Worm (Caenorhabditis elegans): ENCODE results near the gene egl-45.

Gene egl-45

DNA sequence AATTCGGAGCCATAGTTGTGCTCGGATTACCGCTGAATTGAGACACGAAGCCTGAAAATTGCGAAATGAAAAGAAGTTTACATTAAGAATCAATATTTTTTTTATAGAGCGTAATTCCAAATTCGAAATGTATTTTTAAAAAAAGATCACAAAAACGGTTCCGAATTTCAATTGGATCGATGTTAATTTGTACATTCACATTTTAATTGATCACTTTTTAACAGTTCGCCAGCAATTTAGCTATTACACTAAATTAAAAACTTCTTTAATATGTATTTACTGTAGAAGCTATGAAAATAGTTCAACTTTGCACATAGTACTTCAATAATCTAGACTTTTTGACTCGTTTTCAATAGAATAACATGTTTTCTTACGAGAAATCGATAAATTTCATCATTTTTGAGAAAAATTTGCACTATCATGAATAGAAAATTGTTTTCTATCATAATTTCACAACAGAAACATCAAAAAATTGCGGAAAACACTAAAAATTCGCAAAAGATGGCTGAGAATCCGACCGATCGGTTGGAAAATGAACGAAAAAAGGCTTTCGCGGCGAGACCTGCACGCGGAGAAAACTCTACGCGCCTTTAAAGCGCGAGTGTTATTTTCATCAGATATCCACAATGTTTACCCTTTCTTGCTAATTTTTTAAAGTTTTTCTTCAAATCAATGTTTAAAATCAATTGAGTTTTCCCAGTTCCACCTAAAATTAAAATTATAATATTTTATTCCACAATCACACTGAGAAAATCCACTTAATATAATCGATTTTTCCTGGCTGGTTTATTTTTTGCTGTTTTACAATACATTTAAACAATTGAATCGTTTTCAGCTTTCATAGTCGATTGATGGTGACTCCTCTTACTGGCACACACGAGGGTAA lies at the start of gene egl-45, which contains the start of gene kcmf-1:
Gene egl-45, minus strand, starts transcription at position 51 of the 886 bp plus-strand sequence.
Gene kcmf-1, plus strand, starts transcription at position 836 of the 886 bp plus-strand sequence.
- TF ChIP-seq ztf-23 (GFP tag; IDR thresholded peaks at IDR 0.05) (no peak), ref-1 (GFP tag; conservative IDR thresholded peaks at IDR 0.05) (no peak)

DNA sequence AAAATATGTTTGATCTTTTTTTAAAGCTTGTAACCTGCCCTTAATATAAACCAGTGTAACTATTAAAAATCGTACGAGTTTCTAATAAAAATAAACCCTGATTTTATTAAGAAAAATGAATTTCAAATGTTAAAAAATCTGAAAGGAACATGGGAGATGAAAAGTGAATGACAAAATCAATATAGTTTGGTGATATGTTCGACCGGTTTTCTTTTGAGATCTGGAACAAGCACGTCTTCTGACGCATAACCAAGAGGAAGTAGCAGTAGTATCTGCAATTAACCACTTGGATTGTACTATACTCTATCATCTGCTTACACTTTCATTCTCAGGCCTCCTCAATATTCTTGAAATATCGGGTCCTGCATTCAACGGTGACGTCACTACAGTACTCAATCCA lies 48.7 kb upstream of the egl-45 start:
- TF ChIP-seq ztf-23 (GFP tag; IDR thresholded peaks at IDR 0.05): no peak
- TF ChIP-seq tab-1 (GFP tag; IDR thresholded peaks at IDR 0.05): no peak
- no peak for TF ChIP-seq cog-1 (tag; optimal IDR thresholded peaks at IDR 0.05)
- TF ChIP-seq flt-1 (GFP tag; IDR thresholded peaks at IDR 0.05): no peak
- TF ChIP-seq ztf-29 (GFP tag; IDR thresholded peaks at IDR 0.05): no peak
- no peak for TF ChIP-seq klf-2 (GFP tag; conservative IDR thresholded peaks at IDR 0.05)
- TF ChIP-seq ref-1 (GFP tag; conservative IDR thresholded peaks at IDR 0.05): no peak
- TF ChIP-seq med-1 (GFP tag; optimal IDR thresholded peaks at IDR 0.05; ENCODE audit: insufficient read depth): no peak

DNA sequence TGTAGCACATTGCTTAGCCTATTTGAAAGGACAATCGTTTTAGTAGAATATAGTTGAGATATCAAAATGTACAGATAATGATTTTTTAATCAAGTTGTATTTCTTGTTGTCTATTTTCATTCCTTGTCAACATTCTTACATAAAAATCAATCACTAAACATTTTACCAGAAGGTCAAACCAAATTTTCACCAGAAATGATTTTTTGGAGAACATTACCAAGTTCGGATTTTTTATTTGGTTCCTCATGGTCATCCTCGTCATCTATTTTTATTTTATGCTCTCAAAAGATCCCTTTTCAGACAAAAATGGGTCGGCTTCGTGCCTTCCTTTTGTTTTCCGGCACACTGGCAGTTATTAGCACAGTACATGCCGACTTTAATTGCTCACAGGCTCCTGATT lies 45.1 kb upstream of the egl-45 start, which contains the start of gene tyr-1:
Gene tyr-1, plus strand, starts transcription at position 301 of the 400 bp plus-strand sequence.
- TF ChIP-seq ztf-29 (GFP tag; IDR thresholded peaks at IDR 0.05) (no peak), tab-1 (GFP tag; IDR thresholded peaks at IDR 0.05) (no peak), T22C8.4 (GFP tag; IDR thresholded peaks at IDR 0.05) (no peak), cog-1 (tag; optimal IDR thresholded peaks at IDR 0.05) (no peak), med-1 (GFP tag; optimal IDR thresholded peaks at IDR 0.05; ENCODE audit: insufficient read depth) (no peak), ref-1 (GFP tag; conservative IDR thresholded peaks at IDR 0.05) (no peak), ztf-23 (GFP tag; IDR thresholded peaks at IDR 0.05) (no peak), klf-2 (GFP tag; conservative IDR thresholded peaks at IDR 0.05) (no peak), flt-1 (GFP tag; IDR thresholded peaks at IDR 0.05) (no peak)

DNA sequence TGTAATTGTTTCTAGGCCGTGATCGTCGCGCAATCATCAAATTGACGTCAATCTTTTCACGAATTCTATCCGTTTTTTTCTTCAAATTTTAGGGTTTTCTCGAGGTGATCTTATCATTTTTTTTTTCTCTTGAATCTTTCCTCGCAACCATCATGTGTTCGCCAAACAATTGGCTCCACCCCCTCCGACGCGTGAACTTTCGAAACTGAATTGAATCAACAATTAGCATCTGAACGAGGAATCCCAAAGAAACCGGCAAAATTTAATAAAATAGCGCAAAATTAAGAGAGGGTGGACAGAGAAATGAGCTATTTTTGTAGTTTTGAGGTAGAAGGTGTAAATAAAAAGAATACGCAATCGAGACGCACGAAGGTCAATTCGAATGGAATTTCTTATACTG lies 44.4 kb upstream of the egl-45 start:
- TF ChIP-seq ref-1 (GFP tag; conservative IDR thresholded peaks at IDR 0.05): no peak
- no peak for TF ChIP-seq T22C8.4 (GFP tag; IDR thresholded peaks at IDR 0.05)
- no peak for TF ChIP-seq med-1 (GFP tag; optimal IDR thresholded peaks at IDR 0.05; ENCODE audit: insufficient read depth)
- no peak for TF ChIP-seq klf-2 (GFP tag; conservative IDR thresholded peaks at IDR 0.05)

DNA sequence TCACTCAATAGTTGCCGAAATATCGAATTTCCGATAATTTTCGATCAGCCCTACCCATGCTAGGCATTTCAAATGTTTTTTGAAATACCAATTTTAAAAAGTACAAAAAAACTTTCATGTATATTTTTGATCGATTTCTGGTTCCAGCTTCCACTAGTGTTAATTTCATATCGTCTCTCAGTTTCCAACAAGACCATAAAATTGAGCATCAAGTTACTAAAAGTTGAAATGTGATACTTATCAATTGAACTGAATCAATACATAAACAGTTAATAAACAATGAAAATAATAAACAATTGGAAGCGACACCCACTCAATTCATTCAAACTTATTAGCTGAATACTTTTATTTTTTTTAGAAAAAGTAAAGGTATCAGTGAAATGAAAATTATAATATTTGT lies 37.8 kb upstream of the egl-45 start, which contains the start of gene cup-4:
Gene cup-4, plus strand, starts transcription at position 301 of the 400 bp plus-strand sequence.
- no peak for TF ChIP-seq T22C8.4 (GFP tag; IDR thresholded peaks at IDR 0.05)
- no peak for TF ChIP-seq ztf-23 (GFP tag; IDR thresholded peaks at IDR 0.05)
- no peak for TF ChIP-seq ztf-29 (GFP tag; IDR thresholded peaks at IDR 0.05)
- no peak for TF ChIP-seq med-1 (GFP tag; optimal IDR thresholded peaks at IDR 0.05; ENCODE audit: insufficient read depth)
- TF ChIP-seq klf-2 (GFP tag; conservative IDR thresholded peaks at IDR 0.05): no peak
- TF ChIP-seq cog-1 (tag; optimal IDR thresholded peaks at IDR 0.05): no peak
- TF ChIP-seq flt-1 (GFP tag; IDR thresholded peaks at IDR 0.05): no peak
- no peak for TF ChIP-seq ref-1 (GFP tag; conservative IDR thresholded peaks at IDR 0.05)
- no peak for TF ChIP-seq tab-1 (GFP tag; IDR thresholded peaks at IDR 0.05)

DNA sequence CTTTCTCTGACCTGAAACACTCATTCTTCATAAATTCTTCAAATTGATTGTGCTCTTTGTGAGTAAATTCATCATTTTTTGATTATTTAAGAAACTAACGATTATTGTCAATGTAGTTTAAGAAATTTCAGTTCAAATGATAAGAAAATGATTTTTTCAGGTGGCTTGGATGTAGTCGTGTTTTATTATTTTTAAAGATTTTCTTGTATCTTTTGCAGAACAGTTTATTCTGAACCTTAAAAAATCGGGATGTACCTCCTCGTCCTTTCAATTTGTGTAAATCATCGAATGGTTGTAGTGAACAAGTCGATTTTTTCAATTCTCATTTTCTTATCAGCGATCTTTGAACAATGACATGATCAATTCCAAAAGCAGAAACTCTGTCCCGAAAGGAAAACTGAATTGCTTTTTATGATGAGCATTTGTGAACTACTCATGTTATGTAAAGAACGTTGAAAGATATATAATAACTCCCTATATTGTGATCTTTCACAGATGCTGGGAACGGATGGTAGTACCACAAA lies 36.9 kb upstream of the egl-45 start, which contains the start of gene slc-17.3:
Gene slc-17.3, minus strand, starts transcription at position 51 of the 524 bp plus-strand sequence.
- no peak for TF ChIP-seq ztf-29 (GFP tag; IDR thresholded peaks at IDR 0.05)
- no peak for TF ChIP-seq ztf-23 (GFP tag; IDR thresholded peaks at IDR 0.05)
- TF ChIP-seq ref-1 (GFP tag; conservative IDR thresholded peaks at IDR 0.05): no peak
- no peak for TF ChIP-seq tab-1 (GFP tag; IDR thresholded peaks at IDR 0.05)
- no peak for TF ChIP-seq T22C8.4 (GFP tag; IDR thresholded peaks at IDR 0.05)
- no peak for TF ChIP-seq med-1 (GFP tag; optimal IDR thresholded peaks at IDR 0.05; ENCODE audit: insufficient read depth)
- TF ChIP-seq cog-1 (tag; optimal IDR thresholded peaks at IDR 0.05): no peak
- no peak for TF ChIP-seq flt-1 (GFP tag; IDR thresholded peaks at IDR 0.05)
- TF ChIP-seq klf-2 (GFP tag; conservative IDR thresholded peaks at IDR 0.05): no peak

DNA sequence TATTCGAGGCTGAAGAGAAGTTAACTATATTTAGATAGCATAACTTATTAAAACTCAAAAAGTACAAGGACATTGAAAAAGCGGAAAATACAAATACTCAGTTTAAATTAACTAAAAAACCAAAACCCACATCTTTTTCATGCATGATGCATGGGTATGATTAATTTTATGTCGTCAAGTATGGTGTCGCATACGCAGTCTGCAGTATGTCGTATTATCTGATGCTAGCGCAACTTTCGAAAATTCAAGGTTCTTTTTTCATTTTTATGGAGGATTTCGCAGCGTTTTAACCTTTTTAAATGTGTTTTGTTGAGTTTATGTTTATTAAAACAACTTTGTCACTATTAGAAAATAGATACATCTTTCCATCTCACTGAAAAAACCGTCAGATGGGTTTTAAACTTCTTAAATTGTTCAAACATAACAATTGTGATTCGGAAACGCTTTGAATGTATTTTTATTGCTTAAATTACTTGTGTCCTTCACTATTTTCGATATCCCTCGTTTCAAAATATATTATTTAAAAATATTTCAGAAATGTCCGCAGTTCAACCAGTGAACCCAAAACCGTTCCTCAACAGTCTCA lies 33.2 kb upstream of the egl-45 start, which contains the start of gene snr-5:
Gene snr-5, plus strand, starts transcription at position 536 of the 586 bp plus-strand sequence.
- TF ChIP-seq ztf-23 (GFP tag; IDR thresholded peaks at IDR 0.05): no peak
- TF ChIP-seq tab-1 (GFP tag; IDR thresholded peaks at IDR 0.05): no peak
- TF ChIP-seq med-1 (GFP tag; optimal IDR thresholded peaks at IDR 0.05; ENCODE audit: insufficient read depth): no peak
- no peak for TF ChIP-seq cog-1 (tag; optimal IDR thresholded peaks at IDR 0.05)
- no peak for TF ChIP-seq klf-2 (GFP tag; conservative IDR thresholded peaks at IDR 0.05)
- TF ChIP-seq T22C8.4 (GFP tag; IDR thresholded peaks at IDR 0.05): no peak
- no peak for TF ChIP-seq ref-1 (GFP tag; conservative IDR thresholded peaks at IDR 0.05)
- TF ChIP-seq flt-1 (GFP tag; IDR thresholded peaks at IDR 0.05): no peak
- TF ChIP-seq ztf-29 (GFP tag; IDR thresholded peaks at IDR 0.05): no peak

DNA sequence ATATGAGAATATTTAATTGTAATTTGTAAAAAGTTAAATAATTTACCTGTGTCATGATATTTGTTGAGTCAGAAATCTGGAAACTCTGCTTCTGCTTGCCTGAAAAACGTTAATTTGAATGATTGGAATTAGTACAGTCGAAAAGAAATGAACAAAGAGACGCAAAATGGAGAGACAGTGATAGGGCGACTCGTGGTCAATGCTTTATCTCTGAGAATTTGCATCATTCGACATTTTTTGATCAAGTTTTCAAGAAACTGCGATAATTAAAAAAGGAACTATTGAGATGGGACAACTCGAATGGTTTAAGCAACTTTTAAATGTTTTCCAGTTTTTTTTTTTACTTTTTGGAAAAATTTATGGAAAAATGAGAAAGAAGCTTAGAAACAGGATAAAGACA lies 32.5 kb upstream of the egl-45 start, which contains the start of gene cuc-1:
Gene cuc-1, minus strand, starts transcription at position 101 of the 400 bp plus-strand sequence.
- TF ChIP-seq klf-2 (GFP tag; conservative IDR thresholded peaks at IDR 0.05): no peak
- TF ChIP-seq ztf-23 (GFP tag; IDR thresholded peaks at IDR 0.05): no peak
- TF ChIP-seq T22C8.4 (GFP tag; IDR thresholded peaks at IDR 0.05): no peak
- no peak for TF ChIP-seq ztf-29 (GFP tag; IDR thresholded peaks at IDR 0.05)
- no peak for TF ChIP-seq med-1 (GFP tag; optimal IDR thresholded peaks at IDR 0.05; ENCODE audit: insufficient read depth)
- TF ChIP-seq cog-1 (tag; optimal IDR thresholded peaks at IDR 0.05): no peak
- TF ChIP-seq flt-1 (GFP tag; IDR thresholded peaks at IDR 0.05): no peak
- no peak for TF ChIP-seq tab-1 (GFP tag; IDR thresholded peaks at IDR 0.05)
- TF ChIP-seq ref-1 (GFP tag; conservative IDR thresholded peaks at IDR 0.05): no peak

DNA sequence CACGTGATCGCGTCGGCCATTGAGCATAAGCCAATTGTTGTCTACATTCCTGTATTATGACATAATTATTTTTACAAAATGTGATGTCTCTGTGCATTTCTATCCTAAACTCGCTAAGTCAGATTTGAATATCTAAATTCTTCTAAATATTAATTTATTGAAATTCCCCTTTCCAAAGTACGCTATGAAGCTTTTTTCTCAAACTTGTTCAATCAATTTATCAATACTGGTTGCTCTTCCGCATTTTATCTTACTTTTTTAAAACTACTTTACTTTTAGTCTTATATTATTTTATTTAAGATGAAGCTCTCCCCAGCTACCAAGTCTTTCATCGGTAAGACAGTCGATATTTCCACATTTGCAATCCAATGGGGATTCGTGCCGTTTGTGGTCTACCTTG lies 30.9 kb upstream of the egl-45 start, which contains the start of gene tomm-7:
Gene tomm-7, plus strand, starts transcription at position 301 of the 400 bp plus-strand sequence.
- no peak for TF ChIP-seq cog-1 (tag; optimal IDR thresholded peaks at IDR 0.05)
- TF ChIP-seq ztf-23 (GFP tag; IDR thresholded peaks at IDR 0.05): no peak
- TF ChIP-seq ztf-29 (GFP tag; IDR thresholded peaks at IDR 0.05): no peak
- TF ChIP-seq klf-2 (GFP tag; conservative IDR thresholded peaks at IDR 0.05): no peak
- no peak for TF ChIP-seq flt-1 (GFP tag; IDR thresholded peaks at IDR 0.05)
- no peak for TF ChIP-seq T22C8.4 (GFP tag; IDR thresholded peaks at IDR 0.05)
- no peak for TF ChIP-seq tab-1 (GFP tag; IDR thresholded peaks at IDR 0.05)
- TF ChIP-seq med-1 (GFP tag; optimal IDR thresholded peaks at IDR 0.05; ENCODE audit: insufficient read depth): no peak
- no peak for TF ChIP-seq ref-1 (GFP tag; conservative IDR thresholded peaks at IDR 0.05)

Data from whole organism, midembryonic.